Worm (Caenorhabditis elegans) whole organism, late embryonic: ENCODE results near the gene Y73C8C.3.
A peak's percentile ranks its signal among the peaks of the same experiment; 100 is the strongest.

Experiments
- C38D4.7 ChIP-seq: fragments of 200-800 bp; sonication (Bioruptor generic); optimal IDR thresholded peaks from 2 replicates; lab custom pipeline; 2018; ENCODE audit warnings: mild to moderate bottlenecking, missing genetic modification characterization, moderate library complexity, missing compliant biosample characterization
- F13H6.1 ChIP-seq: sonication (generic microtip); optimal IDR thresholded peaks from 2 replicates; lab custom pipeline; 2016; ENCODE audit warnings: missing genetic modification characterization, missing compliant biosample characterization
- K02D7.2 ChIP-seq: sonication (generic microtip); optimal IDR thresholded peaks from 2 replicates; lab custom pipeline; 2017; ENCODE audit warnings: mild to moderate bottlenecking, missing genetic modification characterization, missing compliant biosample characterization
- T23F11.4 ChIP-seq: fragments of 200-800 bp; sonication (Bioruptor generic); optimal IDR thresholded peaks from 2 replicates; lab custom pipeline; 2018; ENCODE audit warnings: mild to moderate bottlenecking, missing genetic modification characterization, missing compliant biosample characterization
- Y22D7AL.16 ChIP-seq: sonication (generic microtip); optimal IDR thresholded peaks from 2 replicates; lab custom pipeline; 2016; ENCODE audit warnings: missing genetic modification characterization, missing compliant biosample characterization
- ahr-1 ChIP-seq: sonication (generic microtip); optimal IDR thresholded peaks from 2 replicates; lab custom pipeline; 2016; ENCODE audit warnings: missing genetic modification characterization, missing compliant biosample characterization
- ceh-2 ChIP-seq: sonication (generic microtip); optimal IDR thresholded peaks from 2 replicates; lab custom pipeline; 2016; ENCODE audit warnings: missing genotype, missing genetic modification characterization, missing compliant biosample characterization
- ceh-30 ChIP-seq: fragments of 150-350 bp; optimal IDR thresholded peaks from 2 replicates; lab custom pipeline; 2014; ENCODE audit warnings: missing biosample characterization, missing genetic modification characterization
- ceh-31 ChIP-seq: sonication (generic microtip); optimal IDR thresholded peaks from 2 replicates; lab custom pipeline; 2016; ENCODE audit warnings: missing genetic modification characterization, missing compliant biosample characterization
- ceh-34 ChIP-seq: sonication (generic microtip); optimal IDR thresholded peaks from 2 replicates; lab custom pipeline; 2016; ENCODE audit warnings: mild to moderate bottlenecking, missing genetic modification characterization, missing compliant biosample characterization
- ceh-48 ChIP-seq: sonication (generic microtip); optimal IDR thresholded peaks from 2 replicates; lab custom pipeline; 2016; ENCODE audit warnings: missing genetic modification characterization, inconsistent platforms, missing compliant biosample characterization
- ceh-6 ChIP-seq: fragments of 200-800 bp; sonication (Bioruptor generic); optimal IDR thresholded peaks from 2 replicates; lab custom pipeline; 2018; ENCODE audit warnings: mild to moderate bottlenecking, missing genetic modification characterization, missing compliant biosample characterization
- dmd-4 ChIP-seq: sonication (generic microtip); optimal IDR thresholded peaks from 2 replicates; lab custom pipeline; 2016; ENCODE audit warnings: borderline replicate concordance, missing genetic modification characterization, missing compliant biosample characterization
- ets-4 ChIP-seq: sonication (generic microtip); optimal IDR thresholded peaks from 2 replicates; lab custom pipeline; 2016; ENCODE audit warnings: missing genetic modification characterization, missing compliant biosample characterization
- eyg-1 ChIP-seq: sonication (generic microtip); optimal IDR thresholded peaks from 2 replicates; lab custom pipeline; 2016; ENCODE audit warnings: missing genotype, missing genetic modification characterization, missing compliant biosample characterization
- fax-1 ChIP-seq: sonication (generic microtip); optimal IDR thresholded peaks from 2 replicates; lab custom pipeline; 2016; ENCODE audit warnings: missing genotype, missing genetic modification characterization, missing compliant biosample characterization
- fkh-10 ChIP-seq: fragments of 150-350 bp; optimal IDR thresholded peaks from 2 replicates; lab custom pipeline; 2014; ENCODE audit warnings: missing biosample characterization, missing genetic modification reagents, missing genetic modification characterization
- fkh-6 ChIP-seq: sonication (generic microtip); optimal IDR thresholded peaks from 2 replicates; lab custom pipeline; 2016; ENCODE audit warnings: missing genetic modification characterization, missing compliant biosample characterization
- hlh-30 ChIP-seq: sonication (generic microtip); optimal IDR thresholded peaks from 2 replicates; lab custom pipeline; 2017; ENCODE audit warnings: antibody characterized with exemption, missing genetic modification characterization, missing compliant biosample characterization; ENCODE audit not compliant: insufficient read depth
- hlh-6 ChIP-seq: sonication (generic microtip); optimal IDR thresholded peaks from 2 replicates; lab custom pipeline; 2016; ENCODE audit warnings: missing genotype, missing genetic modification characterization, missing compliant biosample characterization
- lim-6 ChIP-seq: sonication (generic microtip); optimal IDR thresholded peaks from 2 replicates; lab custom pipeline; 2016; ENCODE audit warnings: missing genetic modification characterization, missing compliant biosample characterization
- lin-11 ChIP-seq: fragments of 200-800 bp; sonication (Bioruptor generic); optimal IDR thresholded peaks from 2 replicates; lab custom pipeline; 2018; ENCODE audit warnings: mild to moderate bottlenecking, missing genetic modification characterization, missing compliant biosample characterization
- madf-2 ChIP-seq: sonication (generic microtip); optimal IDR thresholded peaks from 2 replicates; lab custom pipeline; 2017; ENCODE audit warnings: missing genetic modification characterization, missing compliant biosample characterization
- mec-3 ChIP-seq: sonication (generic microtip); optimal IDR thresholded peaks from 2 replicates; lab custom pipeline; 2016; ENCODE audit warnings: borderline replicate concordance, missing genetic modification characterization, missing compliant biosample characterization
- nhr-232 ChIP-seq: sonication (generic microtip); optimal IDR thresholded peaks from 2 replicates; lab custom pipeline; 2016; ENCODE audit warnings: missing genetic modification characterization, missing compliant biosample characterization
- npax-4 ChIP-seq: sonication (generic microtip); optimal IDR thresholded peaks from 2 replicates; lab custom pipeline; 2016; ENCODE audit warnings: missing genetic modification characterization, missing compliant biosample characterization
- pros-1 ChIP-seq: fragments of 150-350 bp; optimal IDR thresholded peaks from 2 replicates; lab custom pipeline; 2014; ENCODE audit warnings: missing biosample characterization, missing genetic modification reagents, missing genetic modification characterization
- ref-2 ChIP-seq: sonication (generic microtip); optimal IDR thresholded peaks from 2 replicates; lab custom pipeline; 2016; ENCODE audit warnings: missing genetic modification characterization, missing compliant biosample characterization
- rnt-1 ChIP-seq: sonication (generic microtip); optimal IDR thresholded peaks from 2 replicates; lab custom pipeline; 2016; ENCODE audit warnings: missing genetic modification characterization, missing compliant biosample characterization
- sdc-2 ChIP-seq: sonication (generic microtip); optimal IDR thresholded peaks from 2 replicates; lab custom pipeline; 2016; ENCODE audit warnings: missing genotype, missing genetic modification characterization, missing compliant biosample characterization
- syd-9 ChIP-seq: sonication (generic microtip); optimal IDR thresholded peaks from 2 replicates; lab custom pipeline; 2016; ENCODE audit warnings: mild to moderate bottlenecking, missing genetic modification characterization, moderate library complexity, missing compliant biosample characterization
- tbx-2 ChIP-seq: sonication (generic microtip); optimal IDR thresholded peaks from 2 replicates; lab custom pipeline; 2016; ENCODE audit warnings: missing genetic modification characterization, missing compliant biosample characterization
- ttx-3 ChIP-seq: sonication (generic microtip); optimal IDR thresholded peaks from 2 replicates; lab custom pipeline; 2016; ENCODE audit warnings: missing genetic modification reagents, missing genetic modification characterization, missing compliant biosample characterization
- unc-3 ChIP-seq, 2 experiments: fragments of 200-800 bp in 1 of 2; sonication (Bioruptor generic) in 1 of 2; sonication (generic microtip) in 1 of 2; conservative IDR thresholded peaks in 1 of 2; optimal IDR thresholded peaks in 1 of 2; 2 replicates each; pipeline versions ENCODE4 v1.3.6 to Lab custom; 2016 to 2022; ENCODE audit warnings: missing compliant biosample characterization in 2 of 2, missing genetic modification characterization in 2 of 2, missing genetic modification reagents in 1 of 2
- unc-42 ChIP-seq: sonication (generic microtip); optimal IDR thresholded peaks from 2 replicates; lab custom pipeline; 2016; ENCODE audit warnings: missing genotype, missing genetic modification characterization, missing compliant biosample characterization
- ztf-16 ChIP-seq: sonication (generic microtip); optimal IDR thresholded peaks from 2 replicates; lab custom pipeline; 2017; ENCODE audit warnings: missing genetic modification characterization, missing compliant biosample characterization

Gene Y73C8C.3

DNA sequence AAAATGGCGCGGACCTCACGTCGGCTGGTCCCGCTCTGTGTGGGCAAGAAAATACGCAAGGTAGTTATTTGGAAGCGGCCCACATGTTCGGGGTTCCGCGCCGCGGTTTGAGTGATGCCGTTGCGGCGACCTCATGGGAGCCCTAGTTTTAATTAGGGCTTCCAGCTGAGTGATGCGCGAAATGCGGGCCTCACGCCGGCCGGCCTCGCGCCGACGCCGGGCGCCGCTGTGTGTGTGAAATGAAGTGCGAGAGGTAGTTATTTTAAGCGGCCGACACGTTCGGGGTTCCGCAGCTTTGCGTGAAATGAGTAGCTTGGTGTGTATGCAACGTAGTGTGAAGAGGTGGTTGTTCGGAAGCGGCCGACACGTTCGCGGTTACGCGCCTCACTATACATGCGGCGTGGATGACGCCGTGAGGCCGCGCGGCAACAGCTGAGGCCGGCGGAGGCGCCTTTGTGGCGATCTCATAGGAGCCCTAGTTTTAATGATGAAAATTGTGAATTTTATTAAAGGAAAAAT is 34.9 kb downstream of the Y73C8C.3 start:
- TF ChIP-seq unc-42 (tag; lab: Kevin White, UChicago): no peak
- TF ChIP-seq fax-1 (tag; lab: Kevin White, UChicago): no peak
- no peak for TF ChIP-seq ceh-30
- TF ChIP-seq rnt-1 (tag; lab: Kevin White, UChicago): no peak
- TF ChIP-seq T23F11.4 (GFP tag; lab: Kevin White, UChicago): no peak
- TF ChIP-seq ceh-2 (tag; lab: Kevin White, UChicago): no peak
- peak; percentile 29 for TF ChIP-seq ceh-34 (tag; lab: Kevin White, UChicago)
- TF ChIP-seq hlh-6 (tag; lab: Kevin White, UChicago): no peak
- TF ChIP-seq F13H6.1 (tag; lab: Kevin White, UChicago): no peak
- no peak for TF ChIP-seq madf-2 (tag; lab: Kevin White, UChicago)
- TF ChIP-seq ref-2 (tag; lab: Kevin White, UChicago): peak; percentile 22
- TF ChIP-seq K02D7.2 (tag; lab: Kevin White, UChicago): no peak
- TF ChIP-seq C38D4.7 (GFP tag; lab: Kevin White, UChicago): no peak
- peak; percentile 9 for TF ChIP-seq ceh-31 (tag; lab: Kevin White, UChicago)
- no peak for TF ChIP-seq eyg-1 (tag; lab: Kevin White, UChicago)
- no peak for TF ChIP-seq ztf-16
- TF ChIP-seq ets-4 (tag; lab: Kevin White, UChicago): no peak
- TF ChIP-seq hlh-30 (tag; lab: Kevin White, UChicago): no peak
- peak; percentile 6 for TF ChIP-seq sdc-2 (tag; lab: Kevin White, UChicago)
- TF ChIP-seq ttx-3: no peak
- no peak for TF ChIP-seq lin-11 (tag; lab: Kevin White, UChicago)
- TF ChIP-seq fkh-6 (tag; lab: Kevin White, UChicago): no peak

DNA sequence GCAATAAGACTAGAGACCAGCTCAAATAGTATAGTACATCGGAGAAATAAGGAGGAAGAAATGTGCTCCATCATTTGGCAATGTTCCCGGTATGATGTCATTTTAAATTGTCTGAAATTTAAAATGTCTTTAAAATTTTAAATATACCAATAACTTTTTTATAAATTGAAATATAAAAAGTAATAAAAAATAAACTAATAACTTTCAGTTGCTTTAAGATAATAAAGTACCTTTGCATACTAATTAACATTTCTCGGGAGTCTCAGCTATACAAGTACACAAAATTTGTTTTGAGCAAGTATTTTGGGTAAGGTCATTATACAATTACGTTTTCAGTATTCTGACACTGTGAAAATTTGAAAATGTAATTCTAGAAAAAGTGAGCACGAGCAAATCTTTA is 36.8 kb downstream of the Y73C8C.3 start, which contains the start of gene srab-6:
TSS of gene srab-6 (minus strand) at position 101 of the 400 bp plus-strand sequence.
- TF ChIP-seq mec-3 (tag; lab: Kevin White, UChicago) (no peak), pros-1 (tag; lab: Kevin White, UChicago) (no peak), tbx-2 (tag; lab: Kevin White, UChicago) (no peak), ahr-1 (no peak), C38D4.7 (GFP tag; lab: Kevin White, UChicago) (no peak), dmd-4 (tag; lab: Kevin White, UChicago) (no peak), ceh-30 (no peak), ceh-34 (tag; lab: Kevin White, UChicago) (no peak), rnt-1 (tag; lab: Kevin White, UChicago) (no peak), ceh-6 (GFP tag; lab: Kevin White, UChicago) (no peak), ceh-48 (tag; lab: Kevin White, UChicago) (no peak), nhr-232 (no peak), hlh-30 (tag; lab: Kevin White, UChicago) (no peak), syd-9 (no peak), fkh-10 (GFP tag; lab: Kevin White, UChicago) (no peak)

DNA sequence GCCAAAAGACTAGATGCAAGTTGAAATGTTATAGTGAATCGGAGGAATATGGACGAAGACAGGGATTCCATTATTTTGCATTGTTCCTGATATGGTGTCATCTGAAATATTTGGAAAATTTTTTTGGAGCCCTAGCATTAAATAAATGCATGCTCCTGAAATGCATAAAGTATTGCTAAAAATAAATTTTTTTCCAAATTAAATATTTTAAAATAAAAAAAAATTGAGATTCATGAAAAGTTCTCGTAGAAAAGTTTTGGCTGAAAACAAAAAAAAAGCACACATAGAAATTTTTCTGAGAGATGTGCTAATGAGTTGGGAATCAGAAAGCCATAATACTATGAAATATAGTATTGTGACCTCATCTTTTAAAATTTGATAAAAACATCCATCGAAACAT is 40.0 kb downstream of the Y73C8C.3 start, which contains the start of gene srab-7:
TSS of gene srab-7 (minus strand) at position 101 of the 400 bp plus-strand sequence.
- TF ChIP-seq unc-3 (GFP tag; conservative IDR thresholded peaks at IDR 0.05; lab: Robert Waterston, UW) (no peak), unc-3 (tag; optimal IDR thresholded peaks at IDR 0.05; lab: Kevin White, UChicago) (no peak), Y22D7AL.16 (no peak), hlh-30 (tag; lab: Kevin White, UChicago) (no peak), tbx-2 (tag; lab: Kevin White, UChicago) (no peak), ceh-30 (no peak), lim-6 (tag; lab: Kevin White, UChicago) (no peak), fax-1 (tag; lab: Kevin White, UChicago) (no peak), npax-4 (tag; lab: Kevin White, UChicago) (no peak)
